Worm (Caenorhabditis elegans): ENCODE measurements around the gene C27B7.6.
A peak's percentile ranks its signal among the peaks of the same experiment; 100 is the strongest.

Gene C27B7.6

ce11 chrIV:8869624-8870023 lies 36.5 kb downstream of the C27B7.6 start, which contains the start of gene npp-23:
Gene npp-23, minus strand, starts transcription at chrIV:8869679.
- TF ChIP-seq nhr-12 (tag; optimal IDR thresholded peaks at IDR 0.05) (no peak), snpc-4 (tag; optimal IDR thresholded peaks at IDR 0.05) (peak; percentile 12), sem-4 (tag; optimal IDR thresholded peaks at IDR 0.05) (no peak), sma-3 (GFP tag; optimal IDR thresholded peaks at IDR 0.05) (peak; percentile 20), F13H6.1 (tag; optimal IDR thresholded peaks at IDR 0.05) (no peak), peb-1 (tag; optimal IDR thresholded peaks at IDR 0.05) (no peak), gmeb-1 (tag; optimal IDR thresholded peaks at IDR 0.05) (peak; percentile 94)

ce11 chrIV:8867562-8867961 lies 38.6 kb downstream of the C27B7.6 start:
- no peak for TF ChIP-seq lin-11 (tag; optimal IDR thresholded peaks at IDR 0.05)
- peak; percentile 6 for TF ChIP-seq crh-2 (tag; optimal IDR thresholded peaks at IDR 0.05)
- no peak for TF ChIP-seq mab-5 (tag; optimal IDR thresholded peaks at IDR 0.05)
- no peak for TF ChIP-seq blmp-1 (tag; optimal IDR thresholded peaks at IDR 0.05; ENCODE audit: insufficient read depth)
- no peak for TF ChIP-seq ztf-1 (GFP tag; conservative IDR thresholded peaks at IDR 0.05)
- no peak for TF ChIP-seq ztf-4 (tag; optimal IDR thresholded peaks at IDR 0.05)
- TF ChIP-seq sma-9 (GFP tag; optimal IDR thresholded peaks at IDR 0.05): peak; percentile 44
- TF ChIP-seq sma-9 (tag; optimal IDR thresholded peaks at IDR 0.05): no peak
- TF ChIP-seq mdl-1 (tag; optimal IDR thresholded peaks at IDR 0.05): no peak
- TF ChIP-seq dmd-4 (tag; optimal IDR thresholded peaks at IDR 0.05): no peak
- no peak for TF ChIP-seq snpc-4 (tag; optimal IDR thresholded peaks at IDR 0.05)
- no peak for TF ChIP-seq sem-4 (tag; optimal IDR thresholded peaks at IDR 0.05)
- TF ChIP-seq lsy-2 (tag; optimal IDR thresholded peaks at IDR 0.05): peak in 1 of 2 experiments; percentile 10
- TF ChIP-seq fos-1 (tag; optimal IDR thresholded peaks at IDR 0.05): peak; percentile 23
- TF ChIP-seq mbf-1 (tag; optimal IDR thresholded peaks at IDR 0.05): no peak
- TF ChIP-seq ceh-16 (tag; optimal IDR thresholded peaks at IDR 0.05): no peak

- TF ChIP-seq crh-2 (tag; optimal IDR thresholded peaks at IDR 0.05): peak; percentile 53
- no peak for TF ChIP-seq mab-5 (tag; optimal IDR thresholded peaks at IDR 0.05)
- no peak for TF ChIP-seq zag-1 (tag; optimal IDR thresholded peaks at IDR 0.05)
- TF ChIP-seq sem-4 (tag; optimal IDR thresholded peaks at IDR 0.05): peak; percentile 87
- TF ChIP-seq lsy-2 (tag; optimal IDR thresholded peaks at IDR 0.05): peak in 1 of 2 experiments; percentile 53
- TF ChIP-seq Y55F3AM.14 (GFP tag; optimal IDR thresholded peaks at IDR 0.05): peak; percentile 63
- TF ChIP-seq F13H6.1 (tag; optimal IDR thresholded peaks at IDR 0.05): peak; percentile 79
- peak; percentile 55 for TF ChIP-seq sma-9 (GFP tag; optimal IDR thresholded peaks at IDR 0.05)
- TF ChIP-seq sma-9 (tag; optimal IDR thresholded peaks at IDR 0.05): no peak
- TF ChIP-seq nhr-77 (tag; optimal IDR thresholded peaks at IDR 0.05): no peak
- TF ChIP-seq C34F6.9 (tag; optimal IDR thresholded peaks at IDR 0.05): peak; percentile 53
- TF ChIP-seq nhr-129 (tag; optimal IDR thresholded peaks at IDR 0.05): peak; percentile 86
- peak; percentile 11 for TF ChIP-seq gmeb-1 (tag; optimal IDR thresholded peaks at IDR 0.05)
- TF ChIP-seq sma-3 (GFP tag; optimal IDR thresholded peaks at IDR 0.05): peak; percentile 77
- peak; percentile 29 for TF ChIP-seq snpc-4 (tag; optimal IDR thresholded peaks at IDR 0.05)
- peak; percentile 23 for TF ChIP-seq egl-27 (tag; optimal IDR thresholded peaks at IDR 0.05)
- peak; percentile 93 for TF ChIP-seq fos-1 (tag; optimal IDR thresholded peaks at IDR 0.05)
- TF ChIP-seq nhr-25 (tag; optimal IDR thresholded peaks at IDR 0.05): peak; percentile 71
- no peak for TF ChIP-seq skn-1 (tag; optimal IDR thresholded peaks at IDR 0.05)
- TF ChIP-seq nhr-21 (tag; optimal IDR thresholded peaks at IDR 0.05): peak; percentile 52
- TF ChIP-seq blmp-1 (tag; optimal IDR thresholded peaks at IDR 0.05; ENCODE audit: insufficient read depth): peak; percentile 75
- peak; percentile 35 for TF ChIP-seq ama-1 (optimal IDR thresholded peaks at IDR 0.05)
- no peak for TF ChIP-seq nhr-23 (tag; optimal IDR thresholded peaks at IDR 0.05)
These were observed 40.1 kb downstream of the C27B7.6 start for ce11 chrIV:8866092-8866491.

ce11 chrIV:8865343-8865742 lies 40.8 kb downstream of the C27B7.6 start, which contains the start of gene C09G9.1:
Gene C09G9.1, minus strand, starts transcription at chrIV:8865485.
- TF ChIP-seq elt-1 (tag; optimal IDR thresholded peaks at IDR 0.05): no peak
- no peak for TF ChIP-seq sem-4 (tag; optimal IDR thresholded peaks at IDR 0.05)
- TF ChIP-seq F13H6.1 (tag; optimal IDR thresholded peaks at IDR 0.05): peak; percentile 8
- peak; percentile 27 for TF ChIP-seq fos-1 (tag; optimal IDR thresholded peaks at IDR 0.05)
- no peak for TF ChIP-seq lin-11 (tag; optimal IDR thresholded peaks at IDR 0.05)

- TF ChIP-seq Y55F3AM.14 (GFP tag; optimal IDR thresholded peaks at IDR 0.05) (no peak), sma-9 (GFP tag; optimal IDR thresholded peaks at IDR 0.05) (peak; percentile 43), sma-9 (tag; optimal IDR thresholded peaks at IDR 0.05) (no peak), nhr-25 (tag; optimal IDR thresholded peaks at IDR 0.05) (peak; percentile 34), unc-62 (GFP tag; optimal IDR thresholded peaks at IDR 0.05) (peak; percentile 15), nhr-21 (tag; optimal IDR thresholded peaks at IDR 0.05) (peak; percentile 53), mbf-1 (tag; optimal IDR thresholded peaks at IDR 0.05) (no peak), gmeb-1 (tag; optimal IDR thresholded peaks at IDR 0.05) (peak; percentile 36), R02D3.7 (tag; optimal IDR thresholded peaks at IDR 0.05) (no peak), ceh-82 (tag; optimal IDR thresholded peaks at IDR 0.05) (no peak), aly-2 (tag; optimal IDR thresholded peaks at IDR 0.05) (no peak), sma-3 (GFP tag; optimal IDR thresholded peaks at IDR 0.05) (peak; percentile 5), mab-5 (tag; optimal IDR thresholded peaks at IDR 0.05) (peak; percentile 52)
These were observed 41.5 kb downstream of the C27B7.6 start for ce11 chrIV:8864672-8865071.
